Worm (Caenorhabditis elegans): Measurements from ENCODE around the gene H41C03.1.

- TF ChIP-seq aha-1 (tag; optimal IDR thresholded peaks at IDR 0.05) (no peak), sup-37 (GFP tag; optimal IDR thresholded peaks at IDR 0.05) (no peak), sptf-1 (tag; optimal IDR thresholded peaks at IDR 0.05) (no peak), dpl-1 (GFP tag; optimal IDR thresholded peaks at IDR 0.05) (peak in 1 of 3 experiments; percentile 20), skn-1 (tag; optimal IDR thresholded peaks at IDR 0.05) (no peak), egl-27 (tag; optimal IDR thresholded peaks at IDR 0.05) (no peak), unc-62 (GFP tag; optimal IDR thresholded peaks at IDR 0.05) (no peak), nhr-20 (tag; optimal IDR thresholded peaks at IDR 0.05) (no peak), lin-13 (GFP tag; optimal IDR thresholded peaks at IDR 0.05) (no peak), alr-1 (tag; optimal IDR thresholded peaks at IDR 0.05; ENCODE audit: borderline replicate concordance) (no peak), efl-3 (GFP tag; optimal IDR thresholded peaks at IDR 0.05) (no peak)
Measured at ce11 chrII:5866920-5867319, 12.7 kb downstream of the H41C03.1 start.
